Worm (Caenorhabditis elegans) whole organism, mixed stage, embryonic: ENCODE results near the gene lido-8.

Experiments used
- M03D4.4 ChIP-seq: sonication (generic microtip); optimal IDR thresholded peaks from 2 replicates; lab custom pipeline; 2017; ENCODE audit warnings: mild to moderate bottlenecking, missing genetic modification characterization, missing compliant biosample characterization
- bed-3 ChIP-seq: fragments of 200-800 bp; sonication (Bioruptor generic); optimal IDR thresholded peaks from 3 replicates; lab custom pipeline; 2018; ENCODE audit warnings: mild to moderate bottlenecking, missing genetic modification characterization, moderate library complexity, missing compliant biosample characterization
- blmp-1 ChIP-seq: fragments of 150-350 bp; optimal IDR thresholded peaks from 2 replicates; lab custom pipeline; 2014; ENCODE audit warnings: missing biosample characterization, missing genetic modification characterization
- ceh-39 ChIP-seq: fragments of 150-350 bp; optimal IDR thresholded peaks from 2 replicates; lab custom pipeline; 2014; ENCODE audit warnings: missing biosample characterization, missing genetic modification characterization
- ceh-43 ChIP-seq: fragments of 200-800 bp; sonication (Bioruptor generic); optimal IDR thresholded peaks from 2 replicates; lab custom pipeline; 2018; ENCODE audit warnings: mild to moderate bottlenecking, missing genetic modification characterization, moderate library complexity, missing compliant biosample characterization
- ceh-83 ChIP-seq: fragments of 200-800 bp; sonication (Bioruptor generic); optimal IDR thresholded peaks from 2 replicates; lab custom pipeline; 2018; ENCODE audit warnings: mild to moderate bottlenecking, missing genetic modification characterization, missing compliant biosample characterization
- ces-1 ChIP-seq: fragments of 150-350 bp; optimal IDR thresholded peaks from 2 replicates; lab custom pipeline; 2014; ENCODE audit warnings: missing biosample characterization, missing genetic modification reagents, missing genetic modification characterization
- cnd-1 ChIP-seq: fragments of 200-800 bp; sonication (Bioruptor generic); optimal IDR thresholded peaks from 2 replicates; lab custom pipeline; 2018; ENCODE audit warnings: mild to moderate bottlenecking, missing genetic modification characterization, missing compliant biosample characterization
- drap-1 ChIP-seq: fragments of 200-800 bp; sonication (Bioruptor generic); optimal IDR thresholded peaks from 3 replicates; lab custom pipeline; 2018; ENCODE audit warnings: mild to moderate bottlenecking, missing genetic modification characterization, missing compliant biosample characterization
- elt-1 ChIP-seq: sonication (generic microtip); optimal IDR thresholded peaks from 2 replicates; lab custom pipeline; 2017; ENCODE audit warnings: missing genetic modification characterization, mild to moderate bottlenecking, missing compliant biosample characterization, antibody characterized with exemption, moderate library complexity, borderline replicate concordance; ENCODE audit not compliant: insufficient read depth
- hlh-1 ChIP-seq: fragments of 150-350 bp; optimal IDR thresholded peaks from 2 replicates; lab custom pipeline; 2014; ENCODE audit warnings: missing biosample characterization, missing genetic modification reagents, missing genetic modification characterization
- lin-13 ChIP-seq: fragments of 150-350 bp; optimal IDR thresholded peaks from 2 replicates; lab custom pipeline; 2014; ENCODE audit warnings: missing biosample characterization, missing genetic modification characterization
- lin-32 ChIP-seq: fragments of 200-800 bp; sonication (Bioruptor generic); optimal IDR thresholded peaks from 2 replicates; lab custom pipeline; 2018; ENCODE audit warnings: mild to moderate bottlenecking, missing genetic modification characterization, missing compliant biosample characterization
- lsy-2 ChIP-seq: fragments of 150-350 bp; optimal IDR thresholded peaks from 2 replicates; lab custom pipeline; 2014; ENCODE audit warnings: missing biosample characterization, missing genetic modification characterization
- mep-1 ChIP-seq: fragments of 150-350 bp; optimal IDR thresholded peaks from 2 replicates; lab custom pipeline; 2017; ENCODE audit warnings: missing biosample characterization, missing genetic modification reagents, missing genetic modification characterization, inconsistent platforms
- mls-2 ChIP-seq: sonication (generic microtip); optimal IDR thresholded peaks from 2 replicates; lab custom pipeline; 2016; ENCODE audit warnings: mild to moderate bottlenecking, missing genetic modification characterization, moderate library complexity, missing compliant biosample characterization
- nhr-12 ChIP-seq: fragments of 150-350 bp; optimal IDR thresholded peaks from 2 replicates; lab custom pipeline; 2014; ENCODE audit warnings: missing biosample characterization, missing genetic modification characterization
- nhr-2 ChIP-seq: fragments of 150-350 bp; optimal IDR thresholded peaks from 2 replicates; lab custom pipeline; 2014; ENCODE audit warnings: missing biosample characterization, missing genetic modification characterization
- nhr-237 ChIP-seq: fragments of 150-350 bp; optimal IDR thresholded peaks from 2 replicates; lab custom pipeline; 2014; ENCODE audit warnings: missing biosample characterization, missing genetic modification characterization
- nhr-28 ChIP-seq: fragments of 150-350 bp; optimal IDR thresholded peaks from 2 replicates; lab custom pipeline; 2014; ENCODE audit warnings: missing biosample characterization, missing genetic modification characterization
- nhr-76 ChIP-seq: sonication (generic microtip); optimal IDR thresholded peaks from 2 replicates; lab custom pipeline; 2017; ENCODE audit warnings: missing biosample characterization, missing genetic modification characterization
- pha-4 ChIP-seq: fragments of 150-350 bp; optimal IDR thresholded peaks from 2 replicates; lab custom pipeline; 2018; ENCODE audit warnings: missing biosample characterization, missing genetic modification reagents, missing genetic modification characterization
- snpc-4 ChIP-seq: fragments of 150-350 bp; optimal IDR thresholded peaks from 2 replicates; lab custom pipeline; 2014; ENCODE audit warnings: missing biosample characterization, missing genetic modification characterization
- tbx-8 ChIP-seq: fragments of 200-800 bp; sonication (Bioruptor generic); optimal IDR thresholded peaks from 2 replicates; lab custom pipeline; 2018; ENCODE audit warnings: mild to moderate bottlenecking, missing genetic modification characterization, moderate library complexity, missing compliant biosample characterization
- unc-120 ChIP-seq: sonication (generic microtip); optimal IDR thresholded peaks from 2 replicates; lab custom pipeline; 2017; ENCODE audit warnings: missing genetic modification characterization, missing compliant biosample characterization; ENCODE audit not compliant: poor library complexity, severe bottlenecking
- unc-39 ChIP-seq: fragments of 150-350 bp; optimal IDR thresholded peaks from 2 replicates; lab custom pipeline; 2014; ENCODE audit warnings: missing biosample characterization, missing genetic modification characterization
- unc-62 ChIP-seq: fragments of 150-350 bp; optimal IDR thresholded peaks from 2 replicates; lab custom pipeline; 2014; ENCODE audit warnings: missing biosample characterization, missing genetic modification reagents, missing genetic modification characterization
- zip-8 ChIP-seq: fragments of 150-350 bp; optimal IDR thresholded peaks from 2 replicates; lab custom pipeline; 2014; ENCODE audit warnings: missing biosample characterization, missing genetic modification characterization
- ztf-11 ChIP-seq: fragments of 150-350 bp; optimal IDR thresholded peaks from 2 replicates; lab custom pipeline; 2014; ENCODE audit warnings: missing biosample characterization, missing genetic modification characterization

lido-8 gene

ce11 chrII:3014196-3014849 lies 17.5 kb downstream of the lido-8 start, which contains the start of gene C41H7.2:
Gene C41H7.2 (plus strand): TSS chrII:3014817.
- TF ChIP-seq ceh-83 (GFP tag; lab: Kevin White, UChicago) (no peak), cnd-1 (tag; lab: Kevin White, UChicago) (no peak), lin-13 (tag; lab: Kevin White, UChicago) (no peak), snpc-4 (tag; lab: Kevin White, UChicago) (no peak), hlh-1 (no peak), elt-1 (tag; lab: Kevin White, UChicago) (no peak), nhr-76 (tag; lab: Kevin White, UChicago) (no peak), ceh-43 (GFP tag; lab: Kevin White, UChicago) (no peak), mls-2 (tag; lab: Kevin White, UChicago) (no peak), ztf-11 (tag; lab: Kevin White, UChicago) (no peak), lin-32 (no peak), unc-62 (GFP tag; lab: Kevin White, UChicago) (no peak), zip-8 (tag; lab: Kevin White, UChicago) (no peak), mep-1 (tag; lab: Kevin White, UChicago) (no peak)

ce11 chrII:3019807-3020206 lies 23.0 kb downstream of the lido-8 start, which contains the start of gene clec-3:
Gene clec-3 (minus strand): TSS chrII:3019907.
- TF ChIP-seq unc-62 (GFP tag; lab: Kevin White, UChicago) (no peak), ceh-83 (GFP tag; lab: Kevin White, UChicago) (no peak), drap-1 (GFP tag; lab: Kevin White, UChicago) (no peak), lin-32 (no peak)

- TF ChIP-seq lsy-2 (tag; lab: Kevin White, UChicago) (no peak), tbx-8 (GFP tag; lab: Kevin White, UChicago) (no peak), mep-1 (tag; lab: Kevin White, UChicago) (no peak), nhr-12 (tag; lab: Kevin White, UChicago) (no peak), cnd-1 (tag; lab: Kevin White, UChicago) (no peak), pha-4 (tag; lab: Kevin White, UChicago) (no peak), unc-39 (tag; lab: Kevin White, UChicago) (no peak)
Measured at ce11 chrII:3020899-3021298, 24.1 kb downstream of the lido-8 start.

- TF ChIP-seq ztf-11 (tag; lab: Kevin White, UChicago) = no peak
- TF ChIP-seq unc-120 = no peak
- TF ChIP-seq, all 35 proteins: peak for 0
Measured at ce11 chrII:3023381-3023935, 26.6 kb downstream of the lido-8 start, which contains the start of gene clec-2. Gene clec-2 (minus strand): TSS chrII:3023431.

ce11 chrII:3024655-3025054 lies 27.8 kb downstream of the lido-8 start:
- TF ChIP-seq ces-1 = no peak
- TF ChIP-seq lin-13 (tag; lab: Kevin White, UChicago) = no peak
- no peak for TF ChIP-seq snpc-4 (tag; lab: Kevin White, UChicago)
- TF ChIP-seq nhr-76 (tag; lab: Kevin White, UChicago) = no peak
- TF ChIP-seq nhr-237 (tag; lab: Kevin White, UChicago) = no peak
- no peak for TF ChIP-seq nhr-2 (tag; lab: Kevin White, UChicago)
- TF ChIP-seq blmp-1 (tag; lab: Kevin White, UChicago) = no peak
- no peak for TF ChIP-seq M03D4.4 (tag; lab: Kevin White, UChicago)
- TF ChIP-seq cnd-1 (tag; lab: Kevin White, UChicago) = no peak
- no peak for TF ChIP-seq drap-1 (GFP tag; lab: Kevin White, UChicago)
- no peak for TF ChIP-seq bed-3
- TF ChIP-seq tbx-8 (GFP tag; lab: Kevin White, UChicago) = no peak
- no peak for TF ChIP-seq ceh-39 (tag; lab: Kevin White, UChicago)
- TF ChIP-seq mls-2 (tag; lab: Kevin White, UChicago) = no peak
- TF ChIP-seq mep-1 (tag; lab: Kevin White, UChicago) = no peak
- TF ChIP-seq elt-1 (tag; lab: Kevin White, UChicago) = no peak
- no peak for TF ChIP-seq nhr-28 (tag; lab: Kevin White, UChicago)
- TF ChIP-seq, all 35 proteins: peak for 0
